Worm (Caenorhabditis elegans) whole organism, late embryonic: ENCODE data around the gene comt-4.

Experiments
- dmd-4 ChIP-seq: sonication (generic microtip); optimal IDR thresholded peaks from 2 replicates; lab custom pipeline; 2016; ENCODE audit warnings: borderline replicate concordance, missing genetic modification characterization, missing compliant biosample characterization
- fkh-10 ChIP-seq: fragments of 150-350 bp; optimal IDR thresholded peaks from 2 replicates; lab custom pipeline; 2014; ENCODE audit warnings: missing biosample characterization, missing genetic modification reagents, missing genetic modification characterization
- hlh-30 ChIP-seq: sonication (generic microtip); optimal IDR thresholded peaks from 2 replicates; lab custom pipeline; 2017; ENCODE audit warnings: antibody characterized with exemption, missing genetic modification characterization, missing compliant biosample characterization; ENCODE audit not compliant: insufficient read depth
- pqm-1 ChIP-seq: sonication (generic microtip); optimal IDR thresholded peaks from 2 replicates; lab custom pipeline; 2016; ENCODE audit warnings: missing genetic modification characterization, missing compliant biosample characterization
- unc-3 ChIP-seq, 2 experiments: fragments of 200-800 bp in 1 of 2; sonication (Bioruptor generic) in 1 of 2; sonication (generic microtip) in 1 of 2; conservative IDR thresholded peaks in 1 of 2; optimal IDR thresholded peaks in 1 of 2; 2 replicates each; pipeline versions ENCODE4 v1.3.6 to Lab custom; 2016 to 2022; ENCODE audit warnings: missing compliant biosample characterization in 2 of 2, missing genetic modification characterization in 2 of 2, missing genetic modification reagents in 1 of 2

- TF ChIP-seq pqm-1 (tag; lab: Kevin White, UChicago) (no peak), unc-3 (GFP tag; conservative IDR thresholded peaks at IDR 0.05; lab: Robert Waterston, UW) (no peak), unc-3 (tag; optimal IDR thresholded peaks at IDR 0.05; lab: Kevin White, UChicago) (no peak), dmd-4 (no peak), fkh-10 (GFP tag; lab: Kevin White, UChicago) (no peak), hlh-30 (tag; lab: Kevin White, UChicago) (no peak)
Observed at ce11 chrV:2053509-2053908, 3.5 kb upstream of the comt-4 start, which contains the start of gene comt-5.
